Worm (Caenorhabditis elegans): Measurements from ENCODE around the gene F46C8.8.

- no peak for TF ChIP-seq hlh-12 (tag; optimal IDR thresholded peaks at IDR 0.05)
- no peak for TF ChIP-seq ceh-58 (GFP tag; IDR thresholded peaks at IDR 0.05)
- no peak for TF ChIP-seq F33H1.4 (GFP tag; IDR thresholded peaks at IDR 0.05)
- TF ChIP-seq hrde-1 (tag; optimal IDR thresholded peaks at IDR 0.05; ENCODE audit: borderline replicate concordance): no peak
- TF ChIP-seq mel-28 (tag; optimal IDR thresholded peaks at IDR 0.05; ENCODE audit: borderline replicate concordance): no peak
- no peak for TF ChIP-seq F39B2.1 (GFP tag; IDR thresholded peaks at IDR 0.05)
- TF ChIP-seq ztf-6 (GFP tag; IDR thresholded peaks at IDR 0.05): no peak
- TF ChIP-seq unc-130 (GFP tag; optimal IDR thresholded peaks at IDR 0.05): no peak
- no peak for TF ChIP-seq ets-4 (GFP tag; optimal IDR thresholded peaks at IDR 0.05)
These were observed 17.4 kb downstream of the F46C8.8 start for ce11 chrX:7536869-7537268.

Measured in whole organism, young adult.